Worm (Caenorhabditis elegans): ENCODE data around the gene sorf-1.
A peak's percentile ranks its signal among the peaks of the same experiment; 100 is the strongest.

Gene sorf-1

ce11 chrX:3400387-3400786 is 21.3 kb upstream of the sorf-1 start:
- TF ChIP-seq unc-39 (tag; optimal IDR thresholded peaks at IDR 0.05) (no peak), R02D3.7 (tag; optimal IDR thresholded peaks at IDR 0.05) (no peak), unc-62 (GFP tag; optimal IDR thresholded peaks at IDR 0.05) (no peak), ztf-11 (tag; optimal IDR thresholded peaks at IDR 0.05) (no peak), unc-55 (GFP tag; optimal IDR thresholded peaks at IDR 0.05) (no peak), lin-39 (tag; optimal IDR thresholded peaks at IDR 0.05) (no peak), lin-13 (GFP tag; optimal IDR thresholded peaks at IDR 0.05) (no peak), gmeb-1 (tag; optimal IDR thresholded peaks at IDR 0.05) (no peak)

- TF ChIP-seq lin-11 (tag; optimal IDR thresholded peaks at IDR 0.05), result no peak
- TF ChIP-seq nhr-6 (tag; optimal IDR thresholded peaks at IDR 0.05), result no peak
- no peak for TF ChIP-seq nhr-237 (tag; optimal IDR thresholded peaks at IDR 0.05)
- TF ChIP-seq aly-2 (tag; optimal IDR thresholded peaks at IDR 0.05), result no peak
- TF ChIP-seq ZK546.5 (tag; optimal IDR thresholded peaks at IDR 0.05), result no peak
- TF ChIP-seq lin-39 (tag; optimal IDR thresholded peaks at IDR 0.05), result no peak
- no peak for TF ChIP-seq mdl-1 (tag; optimal IDR thresholded peaks at IDR 0.05)
- no peak for TF ChIP-seq nhr-23 (tag; optimal IDR thresholded peaks at IDR 0.05)
- no peak for TF ChIP-seq elt-1 (tag; optimal IDR thresholded peaks at IDR 0.05)
Observed at ce11 chrX:3399917-3400316, 20.9 kb upstream of the sorf-1 start, which contains the start of gene cht-1. Gene cht-1 (minus strand): TSS chrX:3400017.

- no peak for TF ChIP-seq peb-1 (tag; optimal IDR thresholded peaks at IDR 0.05)
- peak; percentile 19 for TF ChIP-seq elt-1 (tag; optimal IDR thresholded peaks at IDR 0.05)
Observed at ce11 chrX:3396735-3397134, 17.7 kb upstream of the sorf-1 start.

- no peak for TF ChIP-seq ceh-82 (tag; optimal IDR thresholded peaks at IDR 0.05)
- TF ChIP-seq egl-27 (tag; optimal IDR thresholded peaks at IDR 0.05), result no peak
- TF ChIP-seq ZK546.5 (tag; optimal IDR thresholded peaks at IDR 0.05), result no peak
- TF ChIP-seq Y55F3AM.14 (GFP tag; optimal IDR thresholded peaks at IDR 0.05), result no peak
Observed at ce11 chrX:3393562-3393961, 14.5 kb upstream of the sorf-1 start, which contains the start of gene slcf-2. Gene slcf-2 (plus strand): TSS chrX:3393862.

- no peak for TF ChIP-seq nhr-21 (tag; optimal IDR thresholded peaks at IDR 0.05)
- TF ChIP-seq alr-1 (tag; optimal IDR thresholded peaks at IDR 0.05), result no peak
- TF ChIP-seq ztf-1 (GFP tag; conservative IDR thresholded peaks at IDR 0.05), result no peak
- TF ChIP-seq lin-11 (tag; optimal IDR thresholded peaks at IDR 0.05), result no peak
- no peak for TF ChIP-seq nhr-11 (tag; optimal IDR thresholded peaks at IDR 0.05)
- no peak for TF ChIP-seq F13H6.1 (tag; optimal IDR thresholded peaks at IDR 0.05)
- no peak for TF ChIP-seq zag-1 (tag; optimal IDR thresholded peaks at IDR 0.05)
- TF ChIP-seq fos-1 (tag; optimal IDR thresholded peaks at IDR 0.05), result no peak
- TF ChIP-seq sma-9 (GFP tag; optimal IDR thresholded peaks at IDR 0.05), result no peak
- TF ChIP-seq sma-9 (tag; optimal IDR thresholded peaks at IDR 0.05), result no peak
- TF ChIP-seq skn-1 (tag; optimal IDR thresholded peaks at IDR 0.05), result no peak
- TF ChIP-seq C34F6.9 (tag; optimal IDR thresholded peaks at IDR 0.05), result no peak
- TF ChIP-seq lin-39 (tag; optimal IDR thresholded peaks at IDR 0.05), result no peak
- no peak for TF ChIP-seq dmd-4 (tag; optimal IDR thresholded peaks at IDR 0.05)
- TF ChIP-seq aly-2 (tag; optimal IDR thresholded peaks at IDR 0.05), result no peak
- TF ChIP-seq nhr-77 (tag; optimal IDR thresholded peaks at IDR 0.05), result no peak
- no peak for TF ChIP-seq nhr-237 (tag; optimal IDR thresholded peaks at IDR 0.05)
- TF ChIP-seq egl-27 (tag; optimal IDR thresholded peaks at IDR 0.05), result no peak
- no peak for TF ChIP-seq Y55F3AM.14 (GFP tag; optimal IDR thresholded peaks at IDR 0.05)
- no peak for TF ChIP-seq nhr-25 (tag; optimal IDR thresholded peaks at IDR 0.05)
- no peak for TF ChIP-seq nhr-10 (tag; optimal IDR thresholded peaks at IDR 0.05)
Observed at ce11 chrX:3385362-3385761, 6.3 kb upstream of the sorf-1 start, which contains the start of gene acp-1. Gene acp-1 (minus strand): TSS chrX:3385462.

- TF ChIP-seq aly-2 (tag; optimal IDR thresholded peaks at IDR 0.05) (no peak), nhr-23 (tag; optimal IDR thresholded peaks at IDR 0.05) (no peak), nhr-77 (tag; optimal IDR thresholded peaks at IDR 0.05) (no peak), nhr-11 (tag; optimal IDR thresholded peaks at IDR 0.05) (no peak), lin-13 (GFP tag; optimal IDR thresholded peaks at IDR 0.05) (no peak), lin-39 (tag; optimal IDR thresholded peaks at IDR 0.05) (no peak), nhr-237 (tag; optimal IDR thresholded peaks at IDR 0.05) (no peak), mab-5 (tag; optimal IDR thresholded peaks at IDR 0.05) (no peak), snpc-4 (tag; optimal IDR thresholded peaks at IDR 0.05) (no peak), nhr-12 (tag; optimal IDR thresholded peaks at IDR 0.05) (no peak), lsy-2 (tag; optimal IDR thresholded peaks at IDR 0.05) (no peak), sma-9 (GFP tag; optimal IDR thresholded peaks at IDR 0.05) (no peak), sma-9 (tag; optimal IDR thresholded peaks at IDR 0.05) (no peak)
Observed at ce11 chrX:3380167-3380566, 1.1 kb upstream of the sorf-1 start, which contains the start of gene ZK563.7. Gene ZK563.7 (plus strand): TSS chrX:3380467.
